Fruit fly (Drosophila melanogaster): Measurements from ENCODE around the gene CG5262.
A peak's percentile ranks its signal among the peaks of the same experiment; 100 is the strongest.

CG5262 gene

DNA sequence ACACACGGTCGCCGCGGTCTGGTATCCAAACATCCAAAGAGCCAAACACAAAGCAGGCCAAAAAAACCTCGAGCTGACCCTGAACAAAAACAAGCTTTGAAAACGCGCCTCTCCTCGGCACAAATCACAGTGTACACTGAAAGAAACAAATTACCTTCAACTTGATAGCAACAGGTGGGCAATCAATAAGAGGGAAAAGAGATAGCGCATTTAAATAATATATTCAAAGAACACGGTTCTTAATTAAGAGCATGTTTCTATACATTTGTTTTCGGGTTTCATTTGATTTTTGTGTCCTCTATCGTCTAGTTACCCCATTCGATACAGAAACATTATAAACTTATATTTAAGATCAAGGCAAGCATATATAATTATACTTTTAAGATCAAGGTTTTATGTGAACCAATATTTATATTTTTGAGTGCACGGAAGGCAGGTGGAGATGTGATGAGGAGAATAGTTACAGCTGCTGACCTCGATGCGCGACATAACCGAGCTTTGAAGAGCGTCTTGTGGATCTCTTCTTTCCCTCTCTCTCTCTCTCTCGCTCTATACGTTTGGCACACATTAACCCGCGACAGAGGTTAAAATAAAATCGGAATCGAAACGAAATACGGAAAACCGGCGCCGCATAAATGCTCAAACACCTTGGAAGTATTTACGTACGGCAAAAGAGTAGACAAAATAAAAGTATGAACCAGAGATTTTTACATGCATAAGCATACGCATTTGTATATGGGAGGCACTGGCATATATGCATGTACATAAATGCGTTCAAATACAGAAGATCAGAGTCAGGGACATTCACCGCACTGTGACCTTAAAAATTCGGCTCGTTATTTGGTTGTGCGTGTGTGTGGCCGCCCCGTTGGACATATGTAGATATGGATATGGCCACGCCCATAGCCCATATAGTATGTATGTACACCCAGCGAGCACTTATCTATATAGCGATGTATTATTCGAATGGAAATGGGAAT is 31.7 kb downstream of the CG5262 start (continued):
- TF ChIP-seq lz (GFP tag; optimal IDR thresholded peaks at IDR 0.05) = peak; percentile 78
- TF ChIP-seq achi (GFP tag; optimal IDR thresholded peaks at IDR 0.05) = peak; percentile 80
- TF ChIP-seq CG6163 (GFP tag; IDR thresholded peaks at IDR 0.05) = peak; percentile 64
- peak in 1 of 2 experiments; percentile 54 for TF ChIP-seq ss (GFP tag; optimal IDR thresholded peaks at IDR 0.05)
- TF ChIP-seq CG16779 (tag; optimal IDR thresholded peaks at IDR 0.05) = peak; percentile 69
- peak; percentile 81 for TF ChIP-seq acj6 (GFP tag; optimal IDR thresholded peaks at IDR 0.05)
- peak; percentile 77 for TF ChIP-seq CG11762 (GFP tag; optimal IDR thresholded peaks at IDR 0.05; ENCODE audit: insufficient read depth)
- TF ChIP-seq CG8319 (GFP tag; optimal IDR thresholded peaks at IDR 0.05) = peak; percentile 69
- TF ChIP-seq CG6854 (GFP tag; optimal IDR thresholded peaks at IDR 0.05) = peak; percentile 2
- TF ChIP-seq CG4318 (GFP tag; optimal IDR thresholded peaks at IDR 0.05) = peak; percentile 88
- peak; percentile 95 for TF ChIP-seq CG32006 (GFP tag; optimal IDR thresholded peaks at IDR 0.05)
- peak; percentile 65 for TF ChIP-seq Hr39 (GFP tag; optimal IDR thresholded peaks at IDR 0.05)
- TF ChIP-seq fkh (GFP tag; optimal IDR thresholded peaks at IDR 0.05) = peak; percentile 62
- peak; percentile 80 for TF ChIP-seq CG34406 (GFP tag; optimal IDR thresholded peaks at IDR 0.05)
- peak; percentile 81 for TF ChIP-seq net (GFP tag; optimal IDR thresholded peaks at IDR 0.05)
- TF ChIP-seq CG8119 (GFP tag; IDR thresholded peaks at IDR 0.05) = peak; percentile 76
- TF ChIP-seq CG7368 (GFP tag; optimal IDR thresholded peaks at IDR 0.05) = peak; percentile 74
- peak; percentile 72 for TF ChIP-seq CG3032 (tag; optimal IDR thresholded peaks at IDR 0.05)
- TF ChIP-seq eg (GFP tag; IDR thresholded peaks at IDR 0.05) = peak; percentile 77
- peak; percentile 82 for TF ChIP-seq CG10631 (GFP tag; optimal IDR thresholded peaks at IDR 0.05)
- TF ChIP-seq pdm3 (GFP tag; optimal IDR thresholded peaks at IDR 0.05) = peak; percentile 85
- TF ChIP-seq dac (GFP tag; optimal IDR thresholded peaks at IDR 0.05) = peak; percentile 82
- peak; percentile 75 for TF ChIP-seq Smox (GFP tag; optimal IDR thresholded peaks at IDR 0.05)
- TF ChIP-seq CG10669 (GFP tag; optimal IDR thresholded peaks at IDR 0.05) = peak; percentile 70
- TF ChIP-seq Ets21C (GFP tag; optimal IDR thresholded peaks at IDR 0.05) = peak; percentile 50
- TF ChIP-seq Sox14 (GFP tag; optimal IDR thresholded peaks at IDR 0.05) = peak; percentile 77
- TF ChIP-seq CG15336 (GFP tag; IDR thresholded peaks at IDR 0.05) = peak; percentile 85
- TF ChIP-seq cyc (GFP tag; optimal IDR thresholded peaks at IDR 0.05) = peak; percentile 59
- TF ChIP-seq CG31627 (GFP tag; optimal IDR thresholded peaks at IDR 0.05) = peak; percentile 61
- TF ChIP-seq dsx (GFP tag; optimal IDR thresholded peaks at IDR 0.05; ENCODE audit: poor library complexity, severe bottlenecking) = peak; percentile 67
- TF ChIP-seq esn (GFP tag; optimal IDR thresholded peaks at IDR 0.05) = peak; percentile 79
- peak; percentile 70 for TF ChIP-seq Sox15 (GFP tag; optimal IDR thresholded peaks at IDR 0.05)
- TF ChIP-seq fd85E (GFP tag; optimal IDR thresholded peaks at IDR 0.05) = peak; percentile 2
- TF ChIP-seq salr (GFP tag; optimal IDR thresholded peaks at IDR 0.05) = peak; percentile 34 to 85
- peak; percentile 88 for TF ChIP-seq Eip75B (GFP tag; optimal IDR thresholded peaks at IDR 0.05)
- peak; percentile 95 for TF ChIP-seq Eip78C (GFP tag)

DNA sequence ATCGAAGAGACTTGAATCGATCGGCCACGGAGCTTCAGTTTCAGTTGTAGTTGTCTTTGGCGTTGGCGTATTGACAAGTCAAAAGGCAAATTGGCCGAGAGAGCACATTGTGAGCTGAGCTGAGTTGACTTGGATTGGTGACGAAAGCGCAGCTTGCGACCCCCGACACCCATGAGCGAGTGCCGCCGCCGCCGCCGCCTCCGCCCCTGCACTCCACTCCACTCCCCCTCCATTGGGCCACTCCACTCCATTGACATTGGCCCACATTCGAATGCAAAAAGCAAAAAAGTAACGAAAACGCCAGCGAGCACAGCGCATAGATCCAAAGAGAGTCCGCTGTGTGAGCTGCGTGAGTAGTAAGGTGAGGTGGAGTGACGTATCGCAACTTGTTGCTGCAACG is 32.5 kb downstream of the CG5262 start:
- TF ChIP-seq achi (GFP tag; optimal IDR thresholded peaks at IDR 0.05) (no peak), Hr38 (GFP tag; optimal IDR thresholded peaks at IDR 0.05) (no peak), CG4318 (GFP tag; optimal IDR thresholded peaks at IDR 0.05) (no peak), ss (GFP tag; optimal IDR thresholded peaks at IDR 0.05) (no peak), vri (GFP tag; optimal IDR thresholded peaks at IDR 0.05) (no peak), Hr39 (GFP tag; optimal IDR thresholded peaks at IDR 0.05) (no peak), CG8632 (GFP tag; optimal IDR thresholded peaks at IDR 0.05) (no peak), fkh (GFP tag; optimal IDR thresholded peaks at IDR 0.05) (no peak), CG16779 (tag; optimal IDR thresholded peaks at IDR 0.05) (no peak), CG9139 (GFP tag; optimal IDR thresholded peaks at IDR 0.05) (no peak), CG6792 (GFP tag; optimal IDR thresholded peaks at IDR 0.05) (no peak), CG6808 (GFP tag; optimal IDR thresholded peaks at IDR 0.05) (no peak), fd59A (GFP tag; optimal IDR thresholded peaks at IDR 0.05) (no peak), Sox102F (GFP tag; optimal IDR thresholded peaks at IDR 0.05) (no peak)

Measured in whole organism, prepupa.